Worm (Caenorhabditis elegans) whole organism, late embryonic: ENCODE results near the gene Y44A6D.5.

Experiments
- C38D4.7 ChIP-seq: fragments of 200-800 bp; sonication (Bioruptor generic); optimal IDR thresholded peaks from 2 replicates; lab custom pipeline; 2018; ENCODE audit warnings: mild to moderate bottlenecking, missing genetic modification characterization, moderate library complexity, missing compliant biosample characterization
- K09A11.1 ChIP-seq: sonication (generic microtip); optimal IDR thresholded peaks from 2 replicates; lab custom pipeline; 2017; ENCODE audit warnings: antibody characterized with exemption, mild to moderate bottlenecking, missing genetic modification characterization, missing compliant biosample characterization; ENCODE audit not compliant: insufficient read depth
- Y22D7AL.16 ChIP-seq: sonication (generic microtip); optimal IDR thresholded peaks from 2 replicates; lab custom pipeline; 2016; ENCODE audit warnings: missing genetic modification characterization, missing compliant biosample characterization
- ama-1 ChIP-seq: fragments of 150-350 bp; optimal IDR thresholded peaks from 2 replicates; lab custom pipeline; 2014
- ceh-14 ChIP-seq: sonication (generic microtip); optimal IDR thresholded peaks from 2 replicates; lab custom pipeline; 2016; ENCODE audit warnings: missing genotype, missing genetic modification characterization, missing compliant biosample characterization
- ceh-18 ChIP-seq: sonication (generic microtip); optimal IDR thresholded peaks from 2 replicates; lab custom pipeline; 2016; ENCODE audit warnings: missing genetic modification characterization, missing compliant biosample characterization
- ceh-19 ChIP-seq: fragments of 200-800 bp; sonication (Bioruptor generic); optimal IDR thresholded peaks from 2 replicates; lab custom pipeline; 2018; ENCODE audit warnings: mild to moderate bottlenecking, missing genetic modification characterization, missing compliant biosample characterization
- ceh-2 ChIP-seq: sonication (generic microtip); optimal IDR thresholded peaks from 2 replicates; lab custom pipeline; 2016; ENCODE audit warnings: missing genotype, missing genetic modification characterization, missing compliant biosample characterization
- ceh-22 ChIP-seq: sonication (generic microtip); optimal IDR thresholded peaks from 2 replicates; lab custom pipeline; 2017; ENCODE audit warnings: missing biosample characterization, missing genetic modification characterization
- ceh-24 ChIP-seq: sonication (generic microtip); optimal IDR thresholded peaks from 2 replicates; lab custom pipeline; 2016; ENCODE audit warnings: mild to moderate bottlenecking, missing genetic modification characterization, missing compliant biosample characterization
- ceh-30 ChIP-seq: fragments of 150-350 bp; optimal IDR thresholded peaks from 2 replicates; lab custom pipeline; 2014; ENCODE audit warnings: missing biosample characterization, missing genetic modification characterization
- ceh-34 ChIP-seq: sonication (generic microtip); optimal IDR thresholded peaks from 2 replicates; lab custom pipeline; 2016; ENCODE audit warnings: mild to moderate bottlenecking, missing genetic modification characterization, missing compliant biosample characterization
- ceh-48 ChIP-seq: sonication (generic microtip); optimal IDR thresholded peaks from 2 replicates; lab custom pipeline; 2016; ENCODE audit warnings: missing genetic modification characterization, inconsistent platforms, missing compliant biosample characterization
- ceh-9 ChIP-seq: sonication (generic microtip); optimal IDR thresholded peaks from 2 replicates; lab custom pipeline; 2016; ENCODE audit warnings: mild to moderate bottlenecking, missing genetic modification characterization, inconsistent platforms, missing compliant biosample characterization
- che-1 ChIP-seq: sonication (generic microtip); optimal IDR thresholded peaks from 2 replicates; lab custom pipeline; 2016; ENCODE audit warnings: mild to moderate bottlenecking, missing genetic modification characterization, missing compliant biosample characterization
- dmd-4 ChIP-seq: sonication (generic microtip); optimal IDR thresholded peaks from 2 replicates; lab custom pipeline; 2016; ENCODE audit warnings: borderline replicate concordance, missing genetic modification characterization, missing compliant biosample characterization
- dve-1 ChIP-seq: sonication (generic microtip); optimal IDR thresholded peaks from 2 replicates; lab custom pipeline; 2017; ENCODE audit warnings: antibody characterized with exemption, mild to moderate bottlenecking, missing genetic modification characterization, missing compliant biosample characterization
- elt-2 ChIP-seq: sonication (generic microtip); optimal IDR thresholded peaks from 2 replicates; lab custom pipeline; 2016; ENCODE audit warnings: missing genetic modification reagents, missing genetic modification characterization, missing compliant biosample characterization
- eyg-1 ChIP-seq: sonication (generic microtip); optimal IDR thresholded peaks from 2 replicates; lab custom pipeline; 2016; ENCODE audit warnings: missing genotype, missing genetic modification characterization, missing compliant biosample characterization
- fax-1 ChIP-seq: sonication (generic microtip); optimal IDR thresholded peaks from 2 replicates; lab custom pipeline; 2016; ENCODE audit warnings: missing genotype, missing genetic modification characterization, missing compliant biosample characterization
- fkh-10 ChIP-seq: fragments of 150-350 bp; optimal IDR thresholded peaks from 2 replicates; lab custom pipeline; 2014; ENCODE audit warnings: missing biosample characterization, missing genetic modification reagents, missing genetic modification characterization
- fkh-6 ChIP-seq: sonication (generic microtip); optimal IDR thresholded peaks from 2 replicates; lab custom pipeline; 2016; ENCODE audit warnings: missing genetic modification characterization, missing compliant biosample characterization
- gmeb-2 ChIP-seq: sonication (generic microtip); optimal IDR thresholded peaks from 2 replicates; lab custom pipeline; 2016; ENCODE audit warnings: missing genetic modification characterization, inconsistent platforms, missing compliant biosample characterization
- hlh-15 ChIP-seq: sonication (generic microtip); optimal IDR thresholded peaks from 2 replicates; lab custom pipeline; 2016; ENCODE audit warnings: missing genetic modification characterization, missing compliant biosample characterization
- hlh-30 ChIP-seq: sonication (generic microtip); optimal IDR thresholded peaks from 2 replicates; lab custom pipeline; 2017; ENCODE audit warnings: antibody characterized with exemption, missing genetic modification characterization, missing compliant biosample characterization; ENCODE audit not compliant: insufficient read depth
- hlh-6 ChIP-seq: sonication (generic microtip); optimal IDR thresholded peaks from 2 replicates; lab custom pipeline; 2016; ENCODE audit warnings: missing genotype, missing genetic modification characterization, missing compliant biosample characterization
- mec-3 ChIP-seq: sonication (generic microtip); optimal IDR thresholded peaks from 2 replicates; lab custom pipeline; 2016; ENCODE audit warnings: borderline replicate concordance, missing genetic modification characterization, missing compliant biosample characterization
- nfya-1 ChIP-seq: sonication (generic microtip); optimal IDR thresholded peaks from 2 replicates; lab custom pipeline; 2017; ENCODE audit warnings: missing genetic modification characterization, mild to moderate bottlenecking, missing compliant biosample characterization, antibody characterized with exemption, moderate library complexity
- nhr-232 ChIP-seq: sonication (generic microtip); optimal IDR thresholded peaks from 2 replicates; lab custom pipeline; 2016; ENCODE audit warnings: missing genetic modification characterization, missing compliant biosample characterization
- npax-4 ChIP-seq: sonication (generic microtip); optimal IDR thresholded peaks from 2 replicates; lab custom pipeline; 2016; ENCODE audit warnings: missing genetic modification characterization, missing compliant biosample characterization
- odd-2 ChIP-seq: sonication (generic microtip); optimal IDR thresholded peaks from 2 replicates; lab custom pipeline; 2017; ENCODE audit warnings: antibody characterized with exemption, mild to moderate bottlenecking, missing genetic modification characterization, missing compliant biosample characterization
- pag-3 ChIP-seq: sonication (generic microtip); optimal IDR thresholded peaks from 2 replicates; lab custom pipeline; 2016; ENCODE audit warnings: missing compliant biosample characterization, missing genetic modification characterization, borderline replicate concordance
- pax-1 ChIP-seq: fragments of 150-350 bp; optimal IDR thresholded peaks from 2 replicates; lab custom pipeline; 2014; ENCODE audit warnings: missing biosample characterization, missing genetic modification characterization
- pha-2 ChIP-seq: sonication (generic microtip); optimal IDR thresholded peaks from 2 replicates; lab custom pipeline; 2017; ENCODE audit warnings: mild to moderate bottlenecking, missing genetic modification characterization, missing compliant biosample characterization
- pha-4 ChIP-seq: fragments of 150-350 bp; optimal IDR thresholded peaks from 2 replicates; lab custom pipeline; 2018; ENCODE audit warnings: missing biosample characterization, missing genetic modification reagents, missing genetic modification characterization
- pros-1 ChIP-seq: fragments of 150-350 bp; optimal IDR thresholded peaks from 2 replicates; lab custom pipeline; 2014; ENCODE audit warnings: missing biosample characterization, missing genetic modification reagents, missing genetic modification characterization
- rnt-1 ChIP-seq: sonication (generic microtip); optimal IDR thresholded peaks from 2 replicates; lab custom pipeline; 2016; ENCODE audit warnings: missing genetic modification characterization, missing compliant biosample characterization
- sdc-2 ChIP-seq: sonication (generic microtip); optimal IDR thresholded peaks from 2 replicates; lab custom pipeline; 2016; ENCODE audit warnings: missing genotype, missing genetic modification characterization, missing compliant biosample characterization
- sox-2 ChIP-seq: fragments of 200-800 bp; sonication (Bioruptor generic); IDR thresholded peaks from 2 replicates; pipeline ENCODE4 v1.3.6; 2022; ENCODE audit warnings: missing genetic modification reagents, missing genetic modification characterization, missing compliant biosample characterization
- sox-4 ChIP-seq: sonication (generic microtip); optimal IDR thresholded peaks from 2 replicates; lab custom pipeline; 2017; ENCODE audit warnings: mild to moderate bottlenecking, missing genetic modification characterization, inconsistent platforms, missing compliant biosample characterization
- syd-9 ChIP-seq: sonication (generic microtip); optimal IDR thresholded peaks from 2 replicates; lab custom pipeline; 2016; ENCODE audit warnings: mild to moderate bottlenecking, missing genetic modification characterization, moderate library complexity, missing compliant biosample characterization
- tbx-2 ChIP-seq: sonication (generic microtip); optimal IDR thresholded peaks from 2 replicates; lab custom pipeline; 2016; ENCODE audit warnings: missing genetic modification characterization, missing compliant biosample characterization
- unc-42 ChIP-seq: sonication (generic microtip); optimal IDR thresholded peaks from 2 replicates; lab custom pipeline; 2016; ENCODE audit warnings: missing genotype, missing genetic modification characterization, missing compliant biosample characterization
- unc-55 ChIP-seq: sonication (generic microtip); optimal IDR thresholded peaks from 2 replicates; lab custom pipeline; 2017; ENCODE audit warnings: missing biosample characterization, missing genetic modification reagents, missing genetic modification characterization
- ztf-16 ChIP-seq: sonication (generic microtip); optimal IDR thresholded peaks from 2 replicates; lab custom pipeline; 2017; ENCODE audit warnings: missing genetic modification characterization, missing compliant biosample characterization

The Y44A6D.5 gene

ce11 chrV:20792371-20792890 is 10.4 kb downstream of the Y44A6D.5 start, which contains the start of gene Y44A6D.3:
Y44A6D.3 (minus strand) TSS chrV:20792421.
- TF ChIP-seq fkh-10 (GFP tag; lab: Kevin White, UChicago) (no peak), ama-1 (lab: Kevin White, UChicago) (no peak), Y22D7AL.16 (tag; lab: Kevin White, UChicago) (no peak), unc-42 (tag; lab: Kevin White, UChicago) (no peak), pros-1 (tag; lab: Kevin White, UChicago) (no peak), odd-2 (tag; lab: Kevin White, UChicago) (no peak)
- TF ChIP-seq, all 69 proteins: peak for 0

- TF ChIP-seq eyg-1 (tag; lab: Kevin White, UChicago) (no peak), ama-1 (lab: Kevin White, UChicago) (no peak), sox-4 (tag; lab: Kevin White, UChicago) (no peak), unc-42 (tag; lab: Kevin White, UChicago) (no peak), fkh-6 (no peak), che-1 (tag; lab: Kevin White, UChicago) (no peak), ceh-24 (no peak), syd-9 (no peak), ztf-16 (no peak), pax-1 (tag; lab: Kevin White, UChicago) (no peak), ceh-9 (tag; lab: Kevin White, UChicago) (no peak), C38D4.7 (GFP tag; lab: Kevin White, UChicago) (no peak), tbx-2 (tag; lab: Kevin White, UChicago) (no peak), pha-2 (tag; lab: Kevin White, UChicago) (no peak), gmeb-2 (tag; lab: Kevin White, UChicago) (no peak), unc-55 (GFP tag; lab: Kevin White, UChicago) (no peak), sdc-2 (tag; lab: Kevin White, UChicago) (no peak)
These were observed 12.2 kb downstream of the Y44A6D.5 start for ce11 chrV:20790616-20791015.

ce11 chrV:20790011-20790410 is 12.8 kb downstream of the Y44A6D.5 start, which contains the start of gene Y44A6D.1:
Y44A6D.1 (minus strand) TSS chrV:20790033.
- TF ChIP-seq sdc-2 (tag; lab: Kevin White, UChicago) (no peak), tbx-2 (tag; lab: Kevin White, UChicago) (no peak), rnt-1 (no peak), ceh-2 (tag; lab: Kevin White, UChicago) (no peak), ceh-48 (tag; lab: Kevin White, UChicago) (no peak), nhr-232 (tag; lab: Kevin White, UChicago) (no peak), elt-2 (tag; lab: Kevin White, UChicago) (no peak), K09A11.1 (tag; lab: Kevin White, UChicago) (no peak), ceh-9 (tag; lab: Kevin White, UChicago) (no peak), ceh-22 (tag; lab: Kevin White, UChicago) (no peak)

- TF ChIP-seq elt-2 (tag; lab: Kevin White, UChicago) (no peak), dmd-4 (tag; lab: Kevin White, UChicago) (no peak), ceh-19 (GFP tag; lab: Kevin White, UChicago) (peak; percentile 62), dve-1 (tag; lab: Kevin White, UChicago) (no peak), nfya-1 (tag; lab: Kevin White, UChicago) (peak; percentile 48), pha-4 (no peak), ceh-14 (tag; lab: Kevin White, UChicago) (peak; percentile 58), odd-2 (tag; lab: Kevin White, UChicago) (no peak), hlh-30 (tag; lab: Kevin White, UChicago) (no peak), pag-3 (tag; lab: Kevin White, UChicago) (no peak), mec-3 (no peak), unc-42 (tag; lab: Kevin White, UChicago) (peak; percentile 97), C38D4.7 (GFP tag; lab: Kevin White, UChicago) (no peak), tbx-2 (tag; lab: Kevin White, UChicago) (peak; percentile 54), npax-4 (tag; lab: Kevin White, UChicago) (no peak), fax-1 (tag; lab: Kevin White, UChicago) (no peak), ceh-30 (tag; lab: Kevin White, UChicago) (no peak), syd-9 (no peak), ceh-9 (tag; lab: Kevin White, UChicago) (no peak), nhr-232 (tag; lab: Kevin White, UChicago) (no peak), ceh-18 (tag; lab: Kevin White, UChicago) (peak; percentile 24), hlh-6 (tag; lab: Kevin White, UChicago) (no peak), pax-1 (tag; lab: Kevin White, UChicago) (no peak), hlh-15 (tag; lab: Kevin White, UChicago) (no peak), ceh-34 (tag; lab: Kevin White, UChicago) (no peak), ceh-48 (tag; lab: Kevin White, UChicago) (peak; percentile 83), sox-2 (no peak), rnt-1 (no peak)
These were observed 13.7 kb downstream of the Y44A6D.5 start, which contains the start of gene tpan-1 for ce11 chrV:20789105-20789504. tpan-1 (plus strand) TSS chrV:20789502.
